Worm (Caenorhabditis elegans) whole organism, L2 larva: ENCODE data around the gene agr-1.

Experiments used
- C34F6.9 ChIP-seq: fragments of 150-350 bp; optimal IDR thresholded peaks from 2 replicates; lab custom pipeline; 2014; ENCODE audit warnings: missing biosample characterization, missing genetic modification characterization
- R02D3.7 ChIP-seq: fragments of 150-350 bp; optimal IDR thresholded peaks from 2 replicates; lab custom pipeline; 2014; ENCODE audit warnings: missing biosample characterization, missing genetic modification characterization
- Y55F3AM.14 ChIP-seq: fragments of 200-800 bp; sonication (Bioruptor generic); optimal IDR thresholded peaks from 2 replicates; lab custom pipeline; 2018; ENCODE audit warnings: mild to moderate bottlenecking, missing genetic modification characterization, missing compliant biosample characterization
- ZK546.5 ChIP-seq: sonication (generic microtip); optimal IDR thresholded peaks from 2 replicates; lab custom pipeline; 2017; ENCODE audit warnings: missing biosample characterization, missing genetic modification characterization
- alr-1 ChIP-seq: fragments of 150-350 bp; optimal IDR thresholded peaks from 2 replicates; lab custom pipeline; 2014; ENCODE audit warnings: missing biosample characterization, missing genetic modification characterization
- aly-2 ChIP-seq: fragments of 150-350 bp; optimal IDR thresholded peaks from 2 replicates; lab custom pipeline; 2014; ENCODE audit warnings: missing biosample characterization, missing genetic modification characterization
- blmp-1 ChIP-seq: sonication (generic microtip); optimal IDR thresholded peaks from 2 replicates; lab custom pipeline; 2017; ENCODE audit warnings: missing genetic modification characterization, mild to moderate bottlenecking, missing compliant biosample characterization, antibody characterized with exemption, moderate library complexity; ENCODE audit not compliant: insufficient read depth
- ceh-16 ChIP-seq: fragments of 150-350 bp; optimal IDR thresholded peaks from 2 replicates; lab custom pipeline; 2014; ENCODE audit warnings: missing biosample characterization, missing genetic modification characterization
- ceh-82 ChIP-seq: fragments of 150-350 bp; optimal IDR thresholded peaks from 2 replicates; lab custom pipeline; 2014; ENCODE audit warnings: missing biosample characterization, missing genetic modification characterization
- crh-2 ChIP-seq: sonication (generic microtip); optimal IDR thresholded peaks from 2 replicates; lab custom pipeline; 2017; ENCODE audit warnings: missing biosample characterization, missing genetic modification characterization
- egl-27 ChIP-seq: sonication (generic microtip); optimal IDR thresholded peaks from 3 replicates; lab custom pipeline; 2017; ENCODE audit warnings: missing biosample characterization, missing genetic modification reagents, missing genetic modification characterization
- elt-1 ChIP-seq: fragments of 150-350 bp; optimal IDR thresholded peaks from 2 replicates; lab custom pipeline; 2014; ENCODE audit warnings: missing biosample characterization, missing genetic modification characterization
- fos-1 ChIP-seq: fragments of 150-350 bp; optimal IDR thresholded peaks from 2 replicates; lab custom pipeline; 2014; ENCODE audit warnings: missing biosample characterization, missing genetic modification characterization
- gmeb-1 ChIP-seq: fragments of 150-350 bp; optimal IDR thresholded peaks from 2 replicates; lab custom pipeline; 2014; ENCODE audit warnings: missing biosample characterization, missing genetic modification characterization
- lin-11 ChIP-seq: fragments of 150-350 bp; sonication (generic microtip); optimal IDR thresholded peaks from 2 replicates; lab custom pipeline; 2014; ENCODE audit warnings: missing biosample characterization, missing genetic modification characterization, inconsistent platforms, mixed read lengths
- lin-13 ChIP-seq: fragments of 150-350 bp; optimal IDR thresholded peaks from 2 replicates; lab custom pipeline; 2014; ENCODE audit warnings: missing biosample characterization, missing genetic modification reagents, missing genetic modification characterization
- lin-39 ChIP-seq: fragments of 150-350 bp; optimal IDR thresholded peaks from 2 replicates; lab custom pipeline; 2014; ENCODE audit warnings: missing biosample characterization, missing genetic modification reagents, missing genetic modification characterization
- lsy-2 ChIP-seq, 2 experiments: fragments of 150-350 bp in 1 of 2; sonication (generic microtip) in 1 of 2; optimal IDR thresholded peaks; 2 replicates each; lab custom pipeline; 2014 to 2017; ENCODE audit warnings: missing biosample characterization in 2 of 2, missing genetic modification characterization in 2 of 2
- mab-5 ChIP-seq: fragments of 150-350 bp; optimal IDR thresholded peaks from 2 replicates; lab custom pipeline; 2014; ENCODE audit warnings: missing biosample characterization, missing genetic modification characterization
- mbf-1 ChIP-seq: sonication (generic microtip); optimal IDR thresholded peaks from 2 replicates; lab custom pipeline; 2017; ENCODE audit warnings: missing biosample characterization, missing genetic modification characterization
- nhr-10 ChIP-seq: sonication (generic microtip); optimal IDR thresholded peaks from 2 replicates; lab custom pipeline; 2017; ENCODE audit warnings: missing biosample characterization, missing genetic modification characterization
- nhr-11 ChIP-seq: fragments of 150-350 bp; optimal IDR thresholded peaks from 2 replicates; lab custom pipeline; 2014; ENCODE audit warnings: missing biosample characterization, missing genetic modification characterization
- nhr-12 ChIP-seq: fragments of 150-350 bp; optimal IDR thresholded peaks from 2 replicates; lab custom pipeline; 2014; ENCODE audit warnings: missing biosample characterization, missing genetic modification characterization
- nhr-129 ChIP-seq: fragments of 150-350 bp; optimal IDR thresholded peaks from 2 replicates; lab custom pipeline; 2014; ENCODE audit warnings: missing biosample characterization, missing genetic modification characterization
- nhr-21 ChIP-seq: fragments of 150-350 bp; optimal IDR thresholded peaks from 2 replicates; lab custom pipeline; 2014; ENCODE audit warnings: missing biosample characterization, missing genetic modification characterization
- nhr-23 ChIP-seq: fragments of 150-350 bp; optimal IDR thresholded peaks from 2 replicates; lab custom pipeline; 2014; ENCODE audit warnings: missing biosample characterization, missing genetic modification reagents, missing genetic modification characterization
- nhr-25 ChIP-seq: fragments of 150-350 bp; sonication (generic microtip); optimal IDR thresholded peaks from 3 replicates; lab custom pipeline; 2014; ENCODE audit warnings: missing biosample characterization, missing genetic modification characterization
- nhr-6 ChIP-seq: fragments of 150-350 bp; optimal IDR thresholded peaks from 2 replicates; lab custom pipeline; 2014; ENCODE audit warnings: missing biosample characterization, missing genetic modification characterization
- nhr-77 ChIP-seq: fragments of 150-350 bp; optimal IDR thresholded peaks from 2 replicates; lab custom pipeline; 2014; ENCODE audit warnings: missing biosample characterization, missing genetic modification characterization
- sma-3 ChIP-seq: sonication (generic microtip); optimal IDR thresholded peaks from 2 replicates; lab custom pipeline; 2016; ENCODE audit warnings: missing genetic modification reagents, missing genetic modification characterization, missing compliant biosample characterization
- sma-9 ChIP-seq, 2 experiments: fragments of 150-350 bp in 1 of 2; sonication (generic microtip) in 1 of 2; optimal IDR thresholded peaks; 2 replicates each; lab custom pipeline; 2014 to 2016; ENCODE audit warnings: missing genetic modification characterization in 2 of 2, mild to moderate bottlenecking in 1 of 2, missing biosample characterization in 1 of 2, missing compliant biosample characterization in 1 of 2, missing genetic modification reagents in 1 of 2, moderate library complexity in 1 of 2
- snpc-4 ChIP-seq: fragments of 150-350 bp; optimal IDR thresholded peaks from 2 replicates; lab custom pipeline; 2014; ENCODE audit warnings: missing biosample characterization, missing genetic modification characterization
- unc-39 ChIP-seq: fragments of 150-350 bp; optimal IDR thresholded peaks from 2 replicates; lab custom pipeline; 2014; ENCODE audit warnings: missing biosample characterization, missing genetic modification characterization
- unc-55 ChIP-seq: fragments of 150-350 bp; sonication (generic microtip); optimal IDR thresholded peaks from 3 replicates; lab custom pipeline; 2014; ENCODE audit warnings: missing biosample characterization, missing genetic modification reagents, missing genetic modification characterization
- unc-62 ChIP-seq: fragments of 150-350 bp; optimal IDR thresholded peaks from 2 replicates; lab custom pipeline; 2014; ENCODE audit warnings: missing biosample characterization, missing genetic modification reagents, missing genetic modification characterization
- zag-1 ChIP-seq: fragments of 150-350 bp; optimal IDR thresholded peaks from 2 replicates; lab custom pipeline; 2014; ENCODE audit warnings: missing biosample characterization, missing genetic modification characterization
- ztf-11 ChIP-seq: sonication (generic microtip); optimal IDR thresholded peaks from 2 replicates; lab custom pipeline; 2017; ENCODE audit warnings: missing biosample characterization, missing genetic modification characterization
- ztf-4 ChIP-seq: fragments of 150-350 bp; optimal IDR thresholded peaks from 2 replicates; lab custom pipeline; 2014; ENCODE audit warnings: missing biosample characterization, missing genetic modification characterization

agr-1 gene

DNA sequence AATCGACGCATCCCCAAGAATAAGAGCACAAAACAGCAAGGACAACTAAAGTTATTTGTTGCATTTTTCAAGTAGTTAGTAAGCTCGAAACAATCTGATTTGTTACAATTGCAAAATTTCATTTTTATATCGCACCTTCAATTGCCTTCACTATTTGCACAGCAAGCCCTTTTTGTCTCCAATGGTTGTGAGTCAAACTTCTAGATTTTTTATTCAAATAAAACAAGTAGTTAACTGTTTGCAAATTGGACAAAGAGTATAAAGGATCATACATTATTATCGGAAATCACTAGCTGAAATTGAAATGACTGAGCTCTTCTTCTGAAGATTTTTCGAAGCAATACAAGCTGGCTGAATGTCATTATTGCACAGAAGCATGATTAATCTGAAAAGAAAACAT, 22.1 kb downstream of the agr-1 start, which contains the start of gene F41G3.21:
F41G3.21 (minus strand) TSS at position 101 of the 400 bp plus-strand sequence.
- no peak for TF ChIP-seq aly-2 (tag; lab: Kevin White, UChicago)
- TF ChIP-seq zag-1, result no peak
- no peak for TF ChIP-seq ztf-4
- TF ChIP-seq unc-62 (GFP tag; lab: Kevin White, UChicago), result no peak
- TF ChIP-seq nhr-77, result no peak
- TF ChIP-seq nhr-6 (tag; lab: Kevin White, UChicago), result no peak
- TF ChIP-seq R02D3.7 (tag; lab: Kevin White, UChicago), result no peak
- no peak for TF ChIP-seq nhr-23 (tag; lab: Kevin White, UChicago)
- TF ChIP-seq ceh-82 (tag; lab: Kevin White, UChicago), result no peak
- no peak for TF ChIP-seq Y55F3AM.14
- no peak for TF ChIP-seq blmp-1
- TF ChIP-seq ZK546.5, result no peak

DNA sequence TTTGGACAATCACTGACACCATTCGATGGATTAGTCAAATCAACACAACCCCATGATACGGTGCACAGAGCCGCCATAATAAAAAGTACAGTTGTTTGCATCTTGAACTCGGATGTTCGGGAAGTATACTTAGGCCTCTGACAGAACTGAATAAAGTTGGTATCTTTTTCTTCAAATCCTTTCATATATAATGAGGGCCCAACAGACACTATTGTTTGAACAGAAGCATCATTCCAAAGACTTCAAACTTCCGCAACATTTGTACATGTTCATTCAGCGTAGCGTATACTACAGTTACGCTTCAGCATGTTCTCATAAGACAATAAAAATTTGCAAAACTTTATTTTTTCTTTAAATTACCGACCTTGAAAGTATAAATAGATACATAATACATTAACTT, 22.9 kb downstream of the agr-1 start, which contains the start of gene F41G3.19:
F41G3.19 (minus strand) TSS at position 101 of the 400 bp plus-strand sequence.
- TF ChIP-seq nhr-77 (no peak), fos-1 (tag; lab: Kevin White, UChicago) (no peak), alr-1 (tag; lab: Kevin White, UChicago) (no peak), ztf-11 (no peak), Y55F3AM.14 (no peak), gmeb-1 (no peak), blmp-1 (no peak), nhr-21 (tag; lab: Kevin White, UChicago) (no peak)

ce11 chrII:6750929-6751328, 24.0 kb downstream of the agr-1 start, which contains the start of gene F41G3.20:
TSS of gene F41G3.20 (minus strand) at chrII:6751029.
- TF ChIP-seq mbf-1, result no peak
- TF ChIP-seq crh-2 (tag; lab: Kevin White, UChicago), result no peak
- TF ChIP-seq aly-2 (tag; lab: Kevin White, UChicago), result no peak
- no peak for TF ChIP-seq nhr-25
- no peak for TF ChIP-seq unc-39 (tag; lab: Kevin White, UChicago)
- TF ChIP-seq lin-11 (tag; lab: Kevin White, UChicago), result no peak
- no peak for TF ChIP-seq ceh-82 (tag; lab: Kevin White, UChicago)
- TF ChIP-seq ztf-4, result no peak
- TF ChIP-seq R02D3.7 (tag; lab: Kevin White, UChicago), result no peak
- TF ChIP-seq mab-5, result no peak
- no peak for TF ChIP-seq lin-39 (tag; lab: Kevin White, UChicago)
- no peak for TF ChIP-seq elt-1
- no peak for TF ChIP-seq snpc-4 (tag; lab: Kevin White, UChicago)
- no peak for TF ChIP-seq nhr-129 (tag; lab: Kevin White, UChicago)
- no peak for TF ChIP-seq ceh-16 (tag; lab: Kevin White, UChicago)
- no peak for TF ChIP-seq nhr-10 (tag; lab: Kevin White, UChicago)

DNA sequence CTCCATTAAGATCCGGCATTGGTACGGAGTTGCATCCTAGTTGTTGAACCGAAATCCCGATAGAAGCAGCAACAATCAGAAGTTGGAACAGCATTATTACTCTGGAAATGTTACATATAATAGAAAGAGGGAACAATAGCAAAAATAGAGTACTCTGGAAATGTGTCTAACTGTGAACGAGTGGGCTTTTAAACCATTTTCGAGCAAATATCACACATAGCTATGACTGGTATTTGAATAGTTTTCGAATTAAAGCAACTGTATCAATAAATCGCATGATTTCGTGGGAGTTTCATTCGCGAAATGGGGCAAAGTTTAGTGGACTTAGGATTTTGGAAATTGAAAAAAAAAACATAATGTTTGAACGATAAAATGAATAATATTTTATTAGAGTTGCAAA, 25.6 kb downstream of the agr-1 start, which contains the start of gene F41G3.10:
F41G3.10 (minus strand) TSS at position 101 of the 400 bp plus-strand sequence.
- TF ChIP-seq nhr-25 (no peak), Y55F3AM.14 (no peak), snpc-4 (tag; lab: Kevin White, UChicago) (no peak), lsy-2 (tag; optimal IDR thresholded peaks at IDR 0.05; lab: Kevin White, UChicago) (no peak), nhr-6 (tag; lab: Kevin White, UChicago) (no peak), ZK546.5 (no peak), sma-3 (GFP tag; lab: Kevin White, UChicago) (no peak), egl-27 (tag; lab: Kevin White, UChicago) (no peak), alr-1 (tag; lab: Kevin White, UChicago) (no peak), crh-2 (tag; lab: Kevin White, UChicago) (no peak), R02D3.7 (tag; lab: Kevin White, UChicago) (no peak), unc-62 (GFP tag; lab: Kevin White, UChicago) (no peak), ceh-82 (tag; lab: Kevin White, UChicago) (no peak), ceh-16 (tag; lab: Kevin White, UChicago) (no peak), nhr-11 (tag; lab: Kevin White, UChicago) (no peak), zag-1 (no peak), ztf-4 (no peak), elt-1 (no peak), lin-13 (GFP tag; lab: Kevin White, UChicago) (no peak)

DNA sequence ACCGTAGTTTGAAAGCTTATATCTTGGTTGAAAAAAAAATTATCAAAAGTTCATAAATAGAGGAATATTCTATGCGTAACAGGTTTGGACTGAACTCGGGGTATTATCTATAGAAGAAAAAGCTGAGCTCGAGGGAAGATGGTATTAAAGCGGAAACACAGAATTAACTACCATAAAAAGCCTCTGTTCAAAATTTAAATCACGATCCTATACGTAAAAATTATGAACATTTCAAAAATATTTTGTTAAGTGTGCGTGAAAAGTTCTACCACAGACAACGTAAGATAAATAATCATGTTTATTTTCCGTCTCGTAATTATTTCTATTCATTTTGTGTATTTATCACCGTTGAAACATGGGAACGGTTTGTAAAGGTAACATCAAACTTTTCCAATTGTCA, 28.6 kb downstream of the agr-1 start, which contains the start of gene F41G3.5:
F41G3.5 (plus strand) TSS at position 301 of the 400 bp plus-strand sequence.
- TF ChIP-seq ZK546.5, result no peak
- no peak for TF ChIP-seq mab-5
- TF ChIP-seq sma-9 (GFP tag; optimal IDR thresholded peaks at IDR 0.05; lab: Kevin White, UChicago), result no peak
- no peak for TF ChIP-seq sma-9 (tag; optimal IDR thresholded peaks at IDR 0.05; lab: Kevin White, UChicago)
- TF ChIP-seq C34F6.9 (tag; lab: Kevin White, UChicago), result no peak
- TF ChIP-seq lsy-2 (tag; optimal IDR thresholded peaks at IDR 0.05; lab: Kevin White, UChicago), result no peak
- TF ChIP-seq unc-55 (GFP tag; lab: Kevin White, UChicago), result no peak
- TF ChIP-seq Y55F3AM.14, result no peak
- no peak for TF ChIP-seq nhr-12 (tag; lab: Kevin White, UChicago)
- TF ChIP-seq, all 48 proteins: peak for 0
